Worm (Caenorhabditis elegans) whole organism, mixed stage, embryonic: ENCODE data around the gene W04E12.3.
"Not testable (repeated sequence)": the region's sequence is repeated elsewhere in the genome, so short reads cannot be mapped to it uniquely, and the experiment has no call there.

Experiments used
- M03D4.4 ChIP-seq: sonication (generic microtip); optimal IDR thresholded peaks from 2 replicates; lab custom pipeline; 2017; ENCODE audit warnings: mild to moderate bottlenecking, missing genetic modification characterization, missing compliant biosample characterization
- blmp-1 ChIP-seq: fragments of 150-350 bp; optimal IDR thresholded peaks from 2 replicates; lab custom pipeline; 2014; ENCODE audit warnings: missing biosample characterization, missing genetic modification characterization
- ceh-39 ChIP-seq: fragments of 150-350 bp; optimal IDR thresholded peaks from 2 replicates; lab custom pipeline; 2014; ENCODE audit warnings: missing biosample characterization, missing genetic modification characterization
- ceh-43 ChIP-seq: fragments of 200-800 bp; sonication (Bioruptor generic); optimal IDR thresholded peaks from 2 replicates; lab custom pipeline; 2018; ENCODE audit warnings: mild to moderate bottlenecking, missing genetic modification characterization, moderate library complexity, missing compliant biosample characterization
- ceh-83 ChIP-seq: fragments of 200-800 bp; sonication (Bioruptor generic); optimal IDR thresholded peaks from 2 replicates; lab custom pipeline; 2018; ENCODE audit warnings: mild to moderate bottlenecking, missing genetic modification characterization, missing compliant biosample characterization
- ces-1 ChIP-seq: fragments of 150-350 bp; optimal IDR thresholded peaks from 2 replicates; lab custom pipeline; 2014; ENCODE audit warnings: missing biosample characterization, missing genetic modification reagents, missing genetic modification characterization
- cnd-1 ChIP-seq: fragments of 200-800 bp; sonication (Bioruptor generic); optimal IDR thresholded peaks from 2 replicates; lab custom pipeline; 2018; ENCODE audit warnings: mild to moderate bottlenecking, missing genetic modification characterization, missing compliant biosample characterization
- drap-1 ChIP-seq: fragments of 200-800 bp; sonication (Bioruptor generic); optimal IDR thresholded peaks from 3 replicates; lab custom pipeline; 2018; ENCODE audit warnings: mild to moderate bottlenecking, missing genetic modification characterization, missing compliant biosample characterization
- elt-1 ChIP-seq: sonication (generic microtip); optimal IDR thresholded peaks from 2 replicates; lab custom pipeline; 2017; ENCODE audit warnings: missing genetic modification characterization, mild to moderate bottlenecking, missing compliant biosample characterization, antibody characterized with exemption, moderate library complexity, borderline replicate concordance; ENCODE audit not compliant: insufficient read depth
- elt-3 ChIP-seq: fragments of 150-350 bp; optimal IDR thresholded peaks from 2 replicates; lab custom pipeline; 2014; ENCODE audit warnings: missing biosample characterization, missing genetic modification characterization
- flh-1 ChIP-seq: fragments of 200-800 bp; sonication (Bioruptor generic); optimal IDR thresholded peaks from 2 replicates; lab custom pipeline; 2018; ENCODE audit warnings: mild to moderate bottlenecking, missing genetic modification characterization, moderate library complexity, missing compliant biosample characterization
- ham-2 ChIP-seq: fragments of 200-800 bp; sonication (Bioruptor generic); optimal IDR thresholded peaks from 2 replicates; lab custom pipeline; 2018; ENCODE audit warnings: mild to moderate bottlenecking, missing genetic modification characterization, missing compliant biosample characterization
- hlh-1 ChIP-seq: fragments of 150-350 bp; optimal IDR thresholded peaks from 2 replicates; lab custom pipeline; 2014; ENCODE audit warnings: missing biosample characterization, missing genetic modification reagents, missing genetic modification characterization
- lin-13 ChIP-seq: fragments of 150-350 bp; optimal IDR thresholded peaks from 2 replicates; lab custom pipeline; 2014; ENCODE audit warnings: missing biosample characterization, missing genetic modification characterization
- lin-32 ChIP-seq: fragments of 200-800 bp; sonication (Bioruptor generic); optimal IDR thresholded peaks from 2 replicates; lab custom pipeline; 2018; ENCODE audit warnings: mild to moderate bottlenecking, missing genetic modification characterization, missing compliant biosample characterization
- lsy-2 ChIP-seq: fragments of 150-350 bp; optimal IDR thresholded peaks from 2 replicates; lab custom pipeline; 2014; ENCODE audit warnings: missing biosample characterization, missing genetic modification characterization
- mab-5 ChIP-seq: fragments of 150-350 bp; optimal IDR thresholded peaks from 2 replicates; lab custom pipeline; 2014; ENCODE audit warnings: missing biosample characterization, missing genetic modification characterization
- mep-1 ChIP-seq: fragments of 150-350 bp; optimal IDR thresholded peaks from 2 replicates; lab custom pipeline; 2017; ENCODE audit warnings: missing biosample characterization, missing genetic modification reagents, missing genetic modification characterization, inconsistent platforms
- mls-2 ChIP-seq: sonication (generic microtip); optimal IDR thresholded peaks from 2 replicates; lab custom pipeline; 2016; ENCODE audit warnings: mild to moderate bottlenecking, missing genetic modification characterization, moderate library complexity, missing compliant biosample characterization
- nhr-12 ChIP-seq: fragments of 150-350 bp; optimal IDR thresholded peaks from 2 replicates; lab custom pipeline; 2014; ENCODE audit warnings: missing biosample characterization, missing genetic modification characterization
- nhr-2 ChIP-seq: fragments of 150-350 bp; optimal IDR thresholded peaks from 2 replicates; lab custom pipeline; 2014; ENCODE audit warnings: missing biosample characterization, missing genetic modification characterization
- nhr-237 ChIP-seq: fragments of 150-350 bp; optimal IDR thresholded peaks from 2 replicates; lab custom pipeline; 2014; ENCODE audit warnings: missing biosample characterization, missing genetic modification characterization
- nhr-28 ChIP-seq: fragments of 150-350 bp; optimal IDR thresholded peaks from 2 replicates; lab custom pipeline; 2014; ENCODE audit warnings: missing biosample characterization, missing genetic modification characterization
- nhr-76 ChIP-seq: sonication (generic microtip); optimal IDR thresholded peaks from 2 replicates; lab custom pipeline; 2017; ENCODE audit warnings: missing biosample characterization, missing genetic modification characterization
- sem-2 ChIP-seq: fragments of 200-800 bp; sonication (Bioruptor generic); optimal IDR thresholded peaks from 2 replicates; lab custom pipeline; 2018; ENCODE audit warnings: mild to moderate bottlenecking, missing genetic modification characterization, missing compliant biosample characterization
- snpc-4 ChIP-seq: fragments of 150-350 bp; optimal IDR thresholded peaks from 2 replicates; lab custom pipeline; 2014; ENCODE audit warnings: missing biosample characterization, missing genetic modification characterization
- sptf-1 ChIP-seq: sonication (generic microtip); optimal IDR thresholded peaks from 2 replicates; lab custom pipeline; 2017; ENCODE audit warnings: mild to moderate bottlenecking, missing genetic modification characterization, moderate library complexity, missing compliant biosample characterization
- tbx-8 ChIP-seq: fragments of 200-800 bp; sonication (Bioruptor generic); optimal IDR thresholded peaks from 2 replicates; lab custom pipeline; 2018; ENCODE audit warnings: mild to moderate bottlenecking, missing genetic modification characterization, moderate library complexity, missing compliant biosample characterization
- unc-120 ChIP-seq: sonication (generic microtip); optimal IDR thresholded peaks from 2 replicates; lab custom pipeline; 2017; ENCODE audit warnings: missing genetic modification characterization, missing compliant biosample characterization; ENCODE audit not compliant: poor library complexity, severe bottlenecking
- unc-39 ChIP-seq: fragments of 150-350 bp; optimal IDR thresholded peaks from 2 replicates; lab custom pipeline; 2014; ENCODE audit warnings: missing biosample characterization, missing genetic modification characterization
- unc-62 ChIP-seq: fragments of 150-350 bp; optimal IDR thresholded peaks from 2 replicates; lab custom pipeline; 2014; ENCODE audit warnings: missing biosample characterization, missing genetic modification reagents, missing genetic modification characterization
- zip-8 ChIP-seq: fragments of 150-350 bp; optimal IDR thresholded peaks from 2 replicates; lab custom pipeline; 2014; ENCODE audit warnings: missing biosample characterization, missing genetic modification characterization
- ztf-11 ChIP-seq: fragments of 150-350 bp; optimal IDR thresholded peaks from 2 replicates; lab custom pipeline; 2014; ENCODE audit warnings: missing biosample characterization, missing genetic modification characterization

W04E12.3 gene

DNA sequence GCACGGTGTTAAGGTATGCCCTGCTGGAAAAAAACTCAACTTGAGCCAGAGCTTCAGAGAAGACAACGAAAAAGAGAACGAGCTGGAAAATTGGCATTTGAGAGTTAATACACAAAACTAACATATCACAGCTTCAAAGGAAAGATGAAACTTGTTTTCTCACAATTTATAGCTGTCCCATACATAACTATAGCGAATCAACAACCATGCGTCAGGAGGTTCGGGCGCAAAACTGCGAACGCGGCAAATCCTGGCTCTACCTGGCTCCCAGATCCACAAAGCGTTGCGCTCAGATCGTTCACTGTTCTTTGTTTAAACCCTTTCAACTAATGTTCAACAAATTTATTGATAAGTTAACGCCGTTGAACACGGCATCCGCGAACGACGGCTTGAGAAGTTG lies 30.1 kb upstream of the W04E12.3 start, which contains the start of gene Y43F8C.23:
TSS of gene Y43F8C.23 (minus strand) at position 101 of the 400 bp plus-strand sequence.
- TF ChIP-seq ceh-39 (tag; lab: Kevin White, UChicago); unc-39 (tag; lab: Kevin White, UChicago); drap-1 (GFP tag; lab: Kevin White, UChicago): not testable (repeated sequence)

ce11 chrV:19715419-19715818 lies 26.3 kb upstream of the W04E12.3 start, which contains the start of gene Y43F8C.16:
Gene Y43F8C.16 (minus strand): TSS chrV:19715519.
- TF ChIP-seq ztf-11 (tag; lab: Kevin White, UChicago) (no peak), sptf-1 (tag; lab: Kevin White, UChicago) (no peak), unc-39 (tag; lab: Kevin White, UChicago) (no peak)
- TF ChIP-seq, all 35 proteins: peak for 0

- TF ChIP-seq nhr-237 (tag; lab: Kevin White, UChicago) (no peak), lsy-2 (tag; lab: Kevin White, UChicago) (no peak), nhr-2 (tag; lab: Kevin White, UChicago) (no peak), ceh-43 (GFP tag; lab: Kevin White, UChicago) (no peak), unc-62 (no peak), ces-1 (no peak)
Measured at ce11 chrV:19715847-19716246, 25.9 kb upstream of the W04E12.3 start, which contains the start of gene Y43F8C.17. Gene Y43F8C.17 (plus strand): TSS chrV:19716147.

DNA sequence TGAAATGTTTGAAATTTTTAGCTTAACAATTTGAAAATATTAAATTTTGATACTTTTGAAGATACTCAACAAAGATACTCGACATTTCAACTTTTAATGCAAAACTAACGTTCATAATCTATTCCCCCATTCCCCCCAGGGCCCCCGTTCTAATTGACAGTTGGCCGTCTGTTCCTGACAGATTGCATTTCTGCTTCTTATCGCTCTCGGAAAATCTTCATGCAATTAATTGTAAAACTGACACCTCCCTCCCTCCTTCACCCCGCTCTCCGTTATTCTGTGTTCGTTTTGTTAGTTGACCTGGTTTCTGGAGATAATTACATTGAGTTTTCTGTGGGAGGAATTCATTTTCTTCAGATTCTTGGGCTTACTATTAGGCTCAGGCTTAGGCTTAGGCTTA lies 23.8 kb upstream of the W04E12.3 start:
- peak; percentile 21 for TF ChIP-seq hlh-1 (tag; lab: Kevin White, UChicago)
- TF ChIP-seq ceh-39 (tag; lab: Kevin White, UChicago) = no peak
- peak; percentile 86 for TF ChIP-seq unc-62
- TF ChIP-seq, all 35 proteins: peak for 2

DNA sequence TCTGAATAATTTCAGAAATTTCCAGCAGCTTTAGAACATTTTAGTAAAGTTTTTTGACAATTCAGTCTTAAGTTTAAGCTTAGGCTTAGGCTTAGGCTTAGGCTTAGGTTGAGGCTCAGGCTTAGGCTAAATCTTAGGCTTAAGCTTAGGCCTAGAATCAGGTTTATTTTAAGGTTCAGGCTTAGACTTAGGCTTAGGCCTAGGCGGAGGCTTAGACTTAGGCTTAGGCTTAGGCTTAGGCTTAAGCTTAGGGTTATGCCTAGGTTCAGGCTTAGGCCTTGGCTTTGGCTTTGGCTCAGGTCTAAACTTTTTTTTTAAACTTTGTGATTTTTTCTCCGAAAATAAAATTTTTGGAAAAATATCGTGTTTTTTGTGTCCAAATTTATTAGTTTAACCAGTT lies 23.1 kb upstream of the W04E12.3 start:
- TF ChIP-seq nhr-237 (tag; lab: Kevin White, UChicago) = no peak
- TF ChIP-seq M03D4.4 (tag; lab: Kevin White, UChicago) = no peak
- TF ChIP-seq sem-2 (GFP tag; lab: Kevin White, UChicago) = no peak
- TF ChIP-seq snpc-4 (tag; lab: Kevin White, UChicago) = no peak
- TF ChIP-seq elt-1 (tag; lab: Kevin White, UChicago) = no peak
- no peak for TF ChIP-seq blmp-1
- TF ChIP-seq lsy-2 (tag; lab: Kevin White, UChicago) = no peak
- no peak for TF ChIP-seq zip-8 (tag; lab: Kevin White, UChicago)
- TF ChIP-seq unc-62 = no peak
- no peak for TF ChIP-seq ceh-43 (GFP tag; lab: Kevin White, UChicago)
- TF ChIP-seq ham-2 (GFP tag; lab: Kevin White, UChicago) = no peak
- no peak for TF ChIP-seq sptf-1 (tag; lab: Kevin White, UChicago)
- TF ChIP-seq ztf-11 (tag; lab: Kevin White, UChicago) = no peak

DNA sequence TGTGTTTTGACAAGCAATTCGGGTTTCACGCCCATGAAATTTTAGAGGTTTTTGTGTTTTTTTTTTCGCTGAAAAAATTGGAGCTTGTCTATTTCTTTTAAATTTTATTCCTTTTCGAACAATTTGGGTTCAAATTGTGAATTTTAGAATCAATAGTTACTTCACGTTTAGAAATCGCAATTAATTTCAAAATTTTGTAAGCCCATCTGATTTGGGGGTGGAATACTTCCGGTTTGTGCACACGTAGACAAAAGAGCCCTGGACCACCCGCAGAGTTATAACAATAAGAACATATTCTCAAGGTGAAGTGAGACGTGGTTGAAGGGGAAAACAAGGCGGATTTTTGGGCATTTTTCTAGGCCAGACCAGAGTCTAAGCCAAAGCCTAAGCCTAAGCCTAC lies 22.5 kb upstream of the W04E12.3 start, which contains the start of gene Y116F11A.6:
TSS of gene Y116F11A.6 (plus strand) at position 301 of the 400 bp plus-strand sequence.
- no peak for TF ChIP-seq ces-1
- TF ChIP-seq lin-32 (GFP tag; lab: Kevin White, UChicago) = no peak
- TF ChIP-seq ztf-11 (tag; lab: Kevin White, UChicago) = no peak
- TF ChIP-seq ceh-39 (tag; lab: Kevin White, UChicago) = no peak
- no peak for TF ChIP-seq cnd-1 (tag; lab: Kevin White, UChicago)
- no peak for TF ChIP-seq nhr-12 (tag; lab: Kevin White, UChicago)
- TF ChIP-seq flh-1 (GFP tag; lab: Kevin White, UChicago) = no peak

- TF ChIP-seq tbx-8 (GFP tag; lab: Kevin White, UChicago) = no peak
- peak; percentile 71 for TF ChIP-seq lin-32 (GFP tag; lab: Kevin White, UChicago)
- TF ChIP-seq lin-13 (tag; lab: Kevin White, UChicago) = peak; percentile 18
- peak; percentile 28 for TF ChIP-seq ces-1
- TF ChIP-seq mep-1 (tag; lab: Kevin White, UChicago) = no peak
- no peak for TF ChIP-seq nhr-12 (tag; lab: Kevin White, UChicago)
- no peak for TF ChIP-seq snpc-4 (tag; lab: Kevin White, UChicago)
- peak; percentile 76 for TF ChIP-seq M03D4.4 (tag; lab: Kevin White, UChicago)
- TF ChIP-seq nhr-76 (tag; lab: Kevin White, UChicago) = no peak
- peak; percentile 83 for TF ChIP-seq ceh-83 (GFP tag; lab: Kevin White, UChicago)
- no peak for TF ChIP-seq blmp-1
- peak; percentile 53 for TF ChIP-seq sem-2 (GFP tag; lab: Kevin White, UChicago)
- TF ChIP-seq mab-5 (tag; lab: Kevin White, UChicago) = no peak
- TF ChIP-seq sptf-1 (tag; lab: Kevin White, UChicago) = peak; percentile 78
- peak; percentile 72 for TF ChIP-seq drap-1 (GFP tag; lab: Kevin White, UChicago)
- peak; percentile 40 for TF ChIP-seq ham-2 (GFP tag; lab: Kevin White, UChicago)
- no peak for TF ChIP-seq ceh-39 (tag; lab: Kevin White, UChicago)
- no peak for TF ChIP-seq zip-8 (tag; lab: Kevin White, UChicago)
- no peak for TF ChIP-seq nhr-2 (tag; lab: Kevin White, UChicago)
- TF ChIP-seq flh-1 (GFP tag; lab: Kevin White, UChicago) = no peak
- no peak for TF ChIP-seq elt-3 (tag; lab: Kevin White, UChicago)
- no peak for TF ChIP-seq nhr-28 (tag; lab: Kevin White, UChicago)
- peak; percentile 70 for TF ChIP-seq cnd-1 (tag; lab: Kevin White, UChicago)
- TF ChIP-seq nhr-237 (tag; lab: Kevin White, UChicago) = no peak
- no peak for TF ChIP-seq hlh-1 (tag; lab: Kevin White, UChicago)
- peak; percentile 45 for TF ChIP-seq unc-120 (tag; lab: Kevin White, UChicago)
- no peak for TF ChIP-seq unc-62
- peak; percentile 79 for TF ChIP-seq mls-2 (tag; lab: Kevin White, UChicago)
Measured at ce11 chrV:19722881-19723280, 18.9 kb upstream of the W04E12.3 start.
